Worm (Caenorhabditis elegans) whole organism, L2 larva: Measurements from ENCODE around the gene hxk-3.

ENCODE experiments used
- C34F6.9 ChIP-seq: fragments of 150-350 bp; optimal IDR thresholded peaks from 2 replicates; lab custom pipeline; 2014; ENCODE audit warnings: missing biosample characterization, missing genetic modification characterization
- F13H6.1 ChIP-seq: sonication (generic microtip); optimal IDR thresholded peaks from 2 replicates; lab custom pipeline; 2016; ENCODE audit warnings: missing genetic modification characterization, missing compliant biosample characterization
- R02D3.7 ChIP-seq: fragments of 150-350 bp; optimal IDR thresholded peaks from 2 replicates; lab custom pipeline; 2014; ENCODE audit warnings: missing biosample characterization, missing genetic modification characterization
- alr-1 ChIP-seq: fragments of 150-350 bp; optimal IDR thresholded peaks from 2 replicates; lab custom pipeline; 2014; ENCODE audit warnings: missing biosample characterization, missing genetic modification characterization
- aly-2 ChIP-seq: fragments of 150-350 bp; optimal IDR thresholded peaks from 2 replicates; lab custom pipeline; 2014; ENCODE audit warnings: missing biosample characterization, missing genetic modification characterization
- ama-1 ChIP-seq: fragments of 150-350 bp; optimal IDR thresholded peaks from 2 replicates; lab custom pipeline; 2018; ENCODE audit warnings: inconsistent platforms
- blmp-1 ChIP-seq: sonication (generic microtip); optimal IDR thresholded peaks from 2 replicates; lab custom pipeline; 2017; ENCODE audit warnings: missing genetic modification characterization, mild to moderate bottlenecking, missing compliant biosample characterization, antibody characterized with exemption, moderate library complexity; ENCODE audit not compliant: insufficient read depth
- ceh-16 ChIP-seq: fragments of 150-350 bp; optimal IDR thresholded peaks from 2 replicates; lab custom pipeline; 2014; ENCODE audit warnings: missing biosample characterization, missing genetic modification characterization
- crh-2 ChIP-seq: sonication (generic microtip); optimal IDR thresholded peaks from 2 replicates; lab custom pipeline; 2017; ENCODE audit warnings: missing biosample characterization, missing genetic modification characterization
- egl-27 ChIP-seq: sonication (generic microtip); optimal IDR thresholded peaks from 3 replicates; lab custom pipeline; 2017; ENCODE audit warnings: missing biosample characterization, missing genetic modification reagents, missing genetic modification characterization
- elt-3 ChIP-seq: sonication (generic microtip); optimal IDR thresholded peaks from 2 replicates; lab custom pipeline; 2017; ENCODE audit warnings: missing biosample characterization, missing genetic modification characterization
- fos-1 ChIP-seq: fragments of 150-350 bp; optimal IDR thresholded peaks from 2 replicates; lab custom pipeline; 2014; ENCODE audit warnings: missing biosample characterization, missing genetic modification characterization
- gmeb-1 ChIP-seq: fragments of 150-350 bp; optimal IDR thresholded peaks from 2 replicates; lab custom pipeline; 2014; ENCODE audit warnings: missing biosample characterization, missing genetic modification characterization
- lin-11 ChIP-seq: fragments of 150-350 bp; sonication (generic microtip); optimal IDR thresholded peaks from 2 replicates; lab custom pipeline; 2014; ENCODE audit warnings: missing biosample characterization, missing genetic modification characterization, inconsistent platforms, mixed read lengths
- lin-39 ChIP-seq: fragments of 150-350 bp; optimal IDR thresholded peaks from 2 replicates; lab custom pipeline; 2014; ENCODE audit warnings: missing biosample characterization, missing genetic modification reagents, missing genetic modification characterization
- lsy-2 ChIP-seq, 2 experiments: fragments of 150-350 bp in 1 of 2; sonication (generic microtip) in 1 of 2; optimal IDR thresholded peaks; 2 replicates each; lab custom pipeline; 2014 to 2017; ENCODE audit warnings: missing biosample characterization in 2 of 2, missing genetic modification characterization in 2 of 2
- mab-5 ChIP-seq: fragments of 150-350 bp; optimal IDR thresholded peaks from 2 replicates; lab custom pipeline; 2014; ENCODE audit warnings: missing biosample characterization, missing genetic modification characterization
- nhr-11 ChIP-seq: fragments of 150-350 bp; optimal IDR thresholded peaks from 2 replicates; lab custom pipeline; 2014; ENCODE audit warnings: missing biosample characterization, missing genetic modification characterization
- nhr-12 ChIP-seq: fragments of 150-350 bp; optimal IDR thresholded peaks from 2 replicates; lab custom pipeline; 2014; ENCODE audit warnings: missing biosample characterization, missing genetic modification characterization
- nhr-129 ChIP-seq: fragments of 150-350 bp; optimal IDR thresholded peaks from 2 replicates; lab custom pipeline; 2014; ENCODE audit warnings: missing biosample characterization, missing genetic modification characterization
- nhr-21 ChIP-seq: fragments of 150-350 bp; optimal IDR thresholded peaks from 2 replicates; lab custom pipeline; 2014; ENCODE audit warnings: missing biosample characterization, missing genetic modification characterization
- nhr-23 ChIP-seq: fragments of 150-350 bp; optimal IDR thresholded peaks from 2 replicates; lab custom pipeline; 2014; ENCODE audit warnings: missing biosample characterization, missing genetic modification reagents, missing genetic modification characterization
- nhr-237 ChIP-seq: fragments of 150-350 bp; optimal IDR thresholded peaks from 2 replicates; lab custom pipeline; 2014; ENCODE audit warnings: missing biosample characterization, missing genetic modification characterization
- nhr-25 ChIP-seq: fragments of 150-350 bp; sonication (generic microtip); optimal IDR thresholded peaks from 3 replicates; lab custom pipeline; 2014; ENCODE audit warnings: missing biosample characterization, missing genetic modification characterization
- nhr-6 ChIP-seq: fragments of 150-350 bp; optimal IDR thresholded peaks from 2 replicates; lab custom pipeline; 2014; ENCODE audit warnings: missing biosample characterization, missing genetic modification characterization
- nhr-77 ChIP-seq: fragments of 150-350 bp; optimal IDR thresholded peaks from 2 replicates; lab custom pipeline; 2014; ENCODE audit warnings: missing biosample characterization, missing genetic modification characterization
- peb-1 ChIP-seq: fragments of 150-350 bp; optimal IDR thresholded peaks from 2 replicates; lab custom pipeline; 2014; ENCODE audit warnings: missing biosample characterization, missing genetic modification characterization
- sem-4 ChIP-seq: fragments of 150-350 bp; optimal IDR thresholded peaks from 2 replicates; lab custom pipeline; 2014; ENCODE audit warnings: missing biosample characterization, missing genetic modification reagents, missing genetic modification characterization
- skn-1 ChIP-seq: sonication (generic microtip); optimal IDR thresholded peaks from 2 replicates; lab custom pipeline; 2017; ENCODE audit warnings: missing biosample characterization, missing genetic modification characterization
- sma-3 ChIP-seq: sonication (generic microtip); optimal IDR thresholded peaks from 2 replicates; lab custom pipeline; 2016; ENCODE audit warnings: missing genetic modification reagents, missing genetic modification characterization, missing compliant biosample characterization
- sma-9 ChIP-seq, 2 experiments: fragments of 150-350 bp in 1 of 2; sonication (generic microtip) in 1 of 2; optimal IDR thresholded peaks; 2 replicates each; lab custom pipeline; 2014 to 2016; ENCODE audit warnings: missing genetic modification characterization in 2 of 2, mild to moderate bottlenecking in 1 of 2, missing biosample characterization in 1 of 2, missing compliant biosample characterization in 1 of 2, missing genetic modification reagents in 1 of 2, moderate library complexity in 1 of 2
- snpc-4 ChIP-seq: fragments of 150-350 bp; optimal IDR thresholded peaks from 2 replicates; lab custom pipeline; 2014; ENCODE audit warnings: missing biosample characterization, missing genetic modification characterization
- unc-55 ChIP-seq: fragments of 150-350 bp; sonication (generic microtip); optimal IDR thresholded peaks from 3 replicates; lab custom pipeline; 2014; ENCODE audit warnings: missing biosample characterization, missing genetic modification reagents, missing genetic modification characterization
- unc-62 ChIP-seq: fragments of 150-350 bp; optimal IDR thresholded peaks from 2 replicates; lab custom pipeline; 2014; ENCODE audit warnings: missing biosample characterization, missing genetic modification reagents, missing genetic modification characterization
- ztf-1 ChIP-seq: fragments of 200-800 bp; sonication (Bioruptor generic); conservative IDR thresholded peaks from 2 replicates; pipeline ENCODE4 v1.3.6; 2022; ENCODE audit warnings: missing genetic modification characterization, missing compliant biosample characterization

hxk-3 gene

ce11 chrIV:1522358-1522757 is 24.9 kb downstream of the hxk-3 start:
- TF ChIP-seq alr-1 (no peak), nhr-77 (tag; lab: Kevin White, UChicago) (no peak), skn-1 (tag; lab: Kevin White, UChicago) (peak; percentile 74), gmeb-1 (tag; lab: Kevin White, UChicago) (no peak), crh-2 (no peak), lin-39 (tag; lab: Kevin White, UChicago) (no peak), nhr-25 (tag; lab: Kevin White, UChicago) (no peak), nhr-6 (tag; lab: Kevin White, UChicago) (no peak)

ce11 chrIV:1523418-1523817 is 26.0 kb downstream of the hxk-3 start, which contains the start of gene K03H6.1:
K03H6.1 (plus strand) TSS chrIV:1523718.
- TF ChIP-seq sem-4 (no peak), nhr-12 (no peak), crh-2 (no peak), skn-1 (tag; lab: Kevin White, UChicago) (no peak), aly-2 (no peak), unc-62 (GFP tag; lab: Kevin White, UChicago) (no peak), blmp-1 (no peak), mab-5 (tag; lab: Kevin White, UChicago) (no peak), C34F6.9 (no peak), lin-11 (tag; lab: Kevin White, UChicago) (no peak), ceh-16 (tag; lab: Kevin White, UChicago) (no peak), elt-3 (tag; lab: Kevin White, UChicago) (no peak), sma-3 (GFP tag; lab: Kevin White, UChicago) (no peak), unc-55 (GFP tag; lab: Kevin White, UChicago) (no peak), egl-27 (tag; lab: Kevin White, UChicago) (no peak)
- TF ChIP-seq, all 48 proteins: peak for 0

- no peak for TF ChIP-seq peb-1
- no peak for TF ChIP-seq sma-9 (GFP tag; optimal IDR thresholded peaks at IDR 0.05; lab: Kevin White, UChicago)
- no peak for TF ChIP-seq sma-9 (tag; optimal IDR thresholded peaks at IDR 0.05; lab: Kevin White, UChicago)
- TF ChIP-seq nhr-23 (tag; lab: Kevin White, UChicago), result no peak
- TF ChIP-seq F13H6.1 (tag; lab: Kevin White, UChicago), result no peak
- TF ChIP-seq ztf-1 (GFP tag; lab: Robert Waterston, UW), result no peak
- no peak for TF ChIP-seq R02D3.7 (tag; lab: Kevin White, UChicago)
- TF ChIP-seq nhr-11 (tag; lab: Kevin White, UChicago), result no peak
- no peak for TF ChIP-seq snpc-4 (tag; lab: Kevin White, UChicago)
- no peak for TF ChIP-seq nhr-129 (tag; lab: Kevin White, UChicago)
- no peak for TF ChIP-seq nhr-77 (tag; lab: Kevin White, UChicago)
- no peak for TF ChIP-seq unc-62 (GFP tag; lab: Kevin White, UChicago)
Observed at ce11 chrIV:1536316-1536715, 38.9 kb downstream of the hxk-3 start, which contains the start of gene K03H6.5. K03H6.5 (minus strand) TSS chrIV:1536416.

- no peak for TF ChIP-seq lin-11 (tag; lab: Kevin White, UChicago)
- no peak for TF ChIP-seq nhr-23 (tag; lab: Kevin White, UChicago)
- no peak for TF ChIP-seq nhr-77 (tag; lab: Kevin White, UChicago)
- peak; percentile 88 for TF ChIP-seq blmp-1
- TF ChIP-seq lsy-2 (tag; optimal IDR thresholded peaks at IDR 0.05; lab: Kevin White, UChicago), result no peak
- TF ChIP-seq elt-3 (tag; lab: Kevin White, UChicago), result no peak
- TF ChIP-seq nhr-25 (tag; lab: Kevin White, UChicago), result peak; percentile 64
- TF ChIP-seq alr-1, result no peak
- no peak for TF ChIP-seq nhr-237
- TF ChIP-seq nhr-21 (tag; lab: Kevin White, UChicago), result no peak
- no peak for TF ChIP-seq unc-55 (GFP tag; lab: Kevin White, UChicago)
- TF ChIP-seq ceh-16 (tag; lab: Kevin White, UChicago), result peak; percentile 63
Observed at ce11 chrIV:1547129-1547528, 49.7 kb downstream of the hxk-3 start.

ce11 chrIV:1548457-1548861 is 51.0 kb downstream of the hxk-3 start, which contains the start of gene col-107:
col-107 (plus strand) TSS chrIV:1548721.
- TF ChIP-seq nhr-25 (tag; lab: Kevin White, UChicago) (peak; percentile 67), nhr-21 (tag; lab: Kevin White, UChicago) (no peak), sma-9 (GFP tag; optimal IDR thresholded peaks at IDR 0.05; lab: Kevin White, UChicago) (no peak), sma-9 (tag; optimal IDR thresholded peaks at IDR 0.05; lab: Kevin White, UChicago) (no peak), ama-1 (lab: Kevin White, UChicago) (peak; percentile 89), ceh-16 (tag; lab: Kevin White, UChicago) (peak; percentile 50), blmp-1 (peak; percentile 12), fos-1 (tag; lab: Kevin White, UChicago) (no peak)
